Fruit fly (Drosophila melanogaster): ENCODE data around the gene Hmgcl.

DNA sequence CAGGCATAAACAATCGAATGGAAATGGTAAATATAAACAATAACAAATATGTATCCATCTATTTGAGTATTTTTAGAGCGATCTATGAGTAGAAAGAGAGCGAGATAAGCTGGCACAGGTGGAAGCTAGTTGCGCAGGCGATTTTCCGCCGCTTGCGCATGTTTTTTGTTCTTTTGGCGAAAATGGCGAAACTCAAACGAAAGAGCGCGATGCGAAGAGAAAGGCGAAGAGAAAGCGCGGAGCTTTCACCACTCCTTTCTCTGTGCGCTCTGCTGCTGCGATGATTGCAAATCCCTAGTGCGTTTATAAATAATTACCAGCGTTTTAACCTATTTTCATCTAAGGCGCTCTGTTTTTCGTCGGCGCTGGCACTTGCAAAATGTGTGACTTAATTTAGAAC is 18.4 kb upstream of the Hmgcl start:
- TF ChIP-seq Crg-1 (GFP tag; optimal IDR thresholded peaks at IDR 0.05) (no peak), CG7101 (tag; optimal IDR thresholded peaks at IDR 0.05) (no peak), bab1 (GFP tag; optimal IDR thresholded peaks at IDR 0.05) (no peak), cic (GFP tag; optimal IDR thresholded peaks at IDR 0.05) (no peak), toe (GFP tag; optimal IDR thresholded peaks at IDR 0.05) (no peak), Mnt (GFP tag; optimal IDR thresholded peaks at IDR 0.05) (no peak), CG12768 (GFP tag; optimal IDR thresholded peaks at IDR 0.05) (no peak), CG1620 (GFP tag; optimal IDR thresholded peaks at IDR 0.05) (no peak), CG7045 (GFP tag; optimal IDR thresholded peaks at IDR 0.05) (no peak)
